Worm (Caenorhabditis elegans) whole organism, L1 larva: Measurements from ENCODE around the gene K07C5.9.

Source experiments
- C16A3.4 ChIP-seq: fragments of 150-350 bp; optimal IDR thresholded peaks from 2 replicates; lab custom pipeline; 2014; ENCODE audit warnings: missing biosample characterization, missing genetic modification characterization
- aly-2 ChIP-seq: fragments of 150-350 bp; optimal IDR thresholded peaks from 2 replicates; lab custom pipeline; 2014; ENCODE audit warnings: missing biosample characterization, missing genetic modification characterization
- blmp-1 ChIP-seq: fragments of 150-350 bp; optimal IDR thresholded peaks from 2 replicates; lab custom pipeline; 2014; ENCODE audit warnings: missing biosample characterization, missing genetic modification characterization
- ces-1 ChIP-seq: fragments of 150-350 bp; optimal IDR thresholded peaks from 2 replicates; lab custom pipeline; 2014; ENCODE audit warnings: missing biosample characterization, missing genetic modification reagents, missing genetic modification characterization
- efl-1 ChIP-seq, 4 experiments: fragments of 150-350 bp; optimal IDR thresholded peaks in 3 of 4; peaks in 1 of 4; 1 replicate in 1 of 4; 2 replicates in 3 of 4; lab custom pipeline; 2014; ENCODE audit warnings: missing biosample characterization in 2 of 4, missing genetic modification characterization in 2 of 4, missing genetic modification reagents in 2 of 4
- fos-1 ChIP-seq: fragments of 150-350 bp; optimal IDR thresholded peaks from 2 replicates; lab custom pipeline; 2014; ENCODE audit warnings: missing biosample characterization, missing genetic modification characterization
- lin-13 ChIP-seq: fragments of 150-350 bp; optimal IDR thresholded peaks from 2 replicates; lab custom pipeline; 2014; ENCODE audit warnings: missing biosample characterization, missing genetic modification reagents, missing genetic modification characterization
- pqm-1 ChIP-seq: sonication (generic microtip); optimal IDR thresholded peaks from 3 replicates; lab custom pipeline; 2017; ENCODE audit warnings: missing biosample characterization, missing genetic modification characterization
- skn-1 ChIP-seq: fragments of 150-350 bp; optimal IDR thresholded peaks from 2 replicates; lab custom pipeline; 2014; ENCODE audit warnings: missing biosample characterization, missing genetic modification characterization
- snpc-4 ChIP-seq: fragments of 150-350 bp; optimal IDR thresholded peaks from 2 replicates; lab custom pipeline; 2014; ENCODE audit warnings: missing biosample characterization, missing genetic modification characterization
- unc-130 ChIP-seq: fragments of 150-350 bp; optimal IDR thresholded peaks from 2 replicates; lab custom pipeline; 2017; ENCODE audit warnings: missing biosample characterization, missing genetic modification characterization, inconsistent platforms
- unc-62 ChIP-seq: fragments of 150-350 bp; optimal IDR thresholded peaks from 2 replicates; lab custom pipeline; 2014; ENCODE audit warnings: missing biosample characterization, missing genetic modification reagents, missing genetic modification characterization

DNA sequence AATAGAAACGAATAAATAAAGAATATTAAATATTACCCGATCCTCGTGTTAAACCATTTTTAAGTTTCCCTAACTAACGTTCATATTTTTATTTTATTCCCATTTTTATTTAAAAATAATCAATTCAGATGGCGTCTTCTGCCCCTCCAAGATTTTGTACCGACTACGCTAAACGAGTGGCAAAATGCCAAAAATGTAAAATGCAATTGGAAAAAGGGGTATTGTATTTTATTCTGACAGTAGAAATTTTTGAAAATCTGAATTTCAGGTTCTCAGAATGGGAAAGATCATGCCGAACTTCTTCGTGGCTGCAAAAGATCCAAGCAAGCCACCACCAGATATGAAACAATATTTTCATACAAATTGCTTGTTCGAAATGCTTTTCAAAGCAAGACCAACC, 7.0 kb downstream of the K07C5.9 start, which contains the start of gene K07C5.3:
- TF ChIP-seq unc-62: no peak
- TF ChIP-seq lin-13 (GFP tag; lab: Kevin White, UChicago): no peak
- TF ChIP-seq fos-1: no peak
- no peak for TF ChIP-seq skn-1 (tag; lab: Kevin White, UChicago)
- TF ChIP-seq snpc-4 (tag; lab: Kevin White, UChicago): no peak
- no peak for TF ChIP-seq unc-130 (tag; lab: Kevin White, UChicago)
- TF ChIP-seq efl-1 (optimal IDR thresholded peaks at IDR 0.05; lab: Kevin White, UChicago): no peak
- no peak for TF ChIP-seq efl-1 (GFP tag; optimal IDR thresholded peaks at IDR 0.05 in 1 of 2; lab: Kevin White, UChicago)
- TF ChIP-seq aly-2 (tag; lab: Kevin White, UChicago): no peak
- TF ChIP-seq pqm-1: no peak
- TF ChIP-seq ces-1 (GFP tag; lab: Kevin White, UChicago): no peak
- TF ChIP-seq blmp-1 (tag; lab: Kevin White, UChicago): no peak
- no peak for TF ChIP-seq C16A3.4 (tag; lab: Kevin White, UChicago)
